Fruit fly (Drosophila melanogaster): ENCODE results near the gene CG17219.

CG17219 gene

dm6 chr2L:3044660-3045504 lies 15.8 kb downstream of the CG17219 start (continued):
- no peak for TF ChIP-seq CG9609 (GFP tag; optimal IDR thresholded peaks at IDR 0.05)
- no peak for TF ChIP-seq CG4424 (GFP tag; optimal IDR thresholded peaks at IDR 0.05)
- TF ChIP-seq dmrt11E (tag; optimal IDR thresholded peaks at IDR 0.05), result no peak
- no peak for TF ChIP-seq hb (GFP tag; IDR thresholded peaks at IDR 0.05; ENCODE audit: partially characterized antibody)
- TF ChIP-seq CG34376 (GFP tag; optimal IDR thresholded peaks at IDR 0.05), result peak; percentile 58
- peak; percentile 81 for TF ChIP-seq grn (GFP tag; optimal IDR thresholded peaks at IDR 0.05)
- TF ChIP-seq Tbp (GFP tag; optimal IDR thresholded peaks at IDR 0.05), result no peak
- no peak for TF ChIP-seq NC2β (GFP tag; optimal IDR thresholded peaks at IDR 0.05)

DNA sequence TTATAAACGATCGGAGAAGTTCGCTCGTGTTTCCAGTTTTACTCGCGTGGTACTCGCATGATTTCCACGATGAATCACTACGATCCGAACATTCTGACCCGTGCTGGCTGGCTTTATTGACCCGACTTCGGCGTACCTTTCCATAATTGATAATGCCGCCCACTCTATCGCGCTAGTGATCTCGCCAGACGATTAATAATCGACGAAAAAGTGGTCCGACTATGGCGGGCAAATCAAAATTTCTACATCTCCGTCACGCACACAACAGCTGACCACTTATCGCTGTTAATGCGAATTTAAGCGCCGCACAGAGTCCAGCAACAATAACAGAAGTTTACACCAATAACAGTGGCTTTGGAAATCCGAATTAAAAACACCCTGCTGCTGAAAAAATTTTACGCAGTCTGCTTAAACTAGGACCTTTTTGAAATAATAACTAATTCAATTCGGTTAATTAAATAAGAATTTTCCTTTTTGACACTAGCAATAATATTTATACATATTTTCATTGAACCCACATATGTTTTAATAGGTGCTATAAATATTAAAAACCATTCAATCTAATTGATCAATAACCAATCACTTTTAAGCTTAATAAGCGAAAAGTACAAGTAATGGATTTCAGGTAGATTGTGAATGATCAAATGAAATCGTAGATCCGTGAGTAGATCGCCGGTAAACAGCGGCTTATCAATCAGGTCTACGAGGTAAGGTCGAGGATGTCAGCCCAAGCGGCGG lies 26.8 kb downstream of the CG17219 start:
- TF ChIP-seq CG7786 (GFP tag; optimal IDR thresholded peaks at IDR 0.05), result peak; percentile 41
- peak; percentile 70 for TF ChIP-seq CG30403 (GFP tag; optimal IDR thresholded peaks at IDR 0.05)
- TF ChIP-seq CG18599 (GFP tag; optimal IDR thresholded peaks at IDR 0.05), result peak; percentile 62
- TF ChIP-seq CrebB (tag; optimal IDR thresholded peaks at IDR 0.05), result no peak
- TF ChIP-seq CG9727 (GFP tag; optimal IDR thresholded peaks at IDR 0.05), result peak; percentile 41
- TF ChIP-seq CG11695 (GFP tag; IDR thresholded peaks at IDR 0.05), result peak; percentile 24; the same call in 1 of the 3 replicates
- TF ChIP-seq CG2712 (tag; optimal IDR thresholded peaks at IDR 0.05), result peak; percentile 13
- TF ChIP-seq pan (optimal IDR thresholded peaks at IDR 0.05), result no peak
- peak in 1 of 2 experiments; percentile 57 for TF ChIP-seq pan (GFP tag; optimal IDR thresholded peaks at IDR 0.05 in 1 of 2, IDR thresholded peaks at IDR 0.05 in 1 of 2)
- peak; percentile 24 for TF ChIP-seq CHES-1-like (GFP tag; optimal IDR thresholded peaks at IDR 0.05)
- TF ChIP-seq disco-r (GFP tag; optimal IDR thresholded peaks at IDR 0.05), result no peak
- TF ChIP-seq amos (GFP tag; IDR thresholded peaks at IDR 0.05; ENCODE audit: partially characterized antibody), result peak; percentile 56; the same call in 1 of the 2 replicates
- TF ChIP-seq kay (GFP tag; optimal IDR thresholded peaks at IDR 0.05), result peak; percentile 49
- peak; percentile 15 for TF ChIP-seq fd3F (GFP tag; optimal IDR thresholded peaks at IDR 0.05)
- TF ChIP-seq CG12942 (GFP tag; optimal IDR thresholded peaks at IDR 0.05), result peak; percentile 30
- 0 out of 3 replicates have a peak, but pooled peaks have one; percentile 52 for TF ChIP-seq Opbp (GFP tag; IDR thresholded peaks at IDR 0.05; ENCODE audit: partially characterized antibody)
- TF ChIP-seq CG17361 (GFP tag; IDR thresholded peaks at IDR 0.05), result peak; percentile 84
- peak; percentile 79 for TF ChIP-seq CG7556 (GFP tag; optimal IDR thresholded peaks at IDR 0.05)
- TF ChIP-seq mirr (GFP tag; optimal IDR thresholded peaks at IDR 0.05), result no peak
- peak; percentile 33 for TF ChIP-seq Ssrp (tag; optimal IDR thresholded peaks at IDR 0.05)
- TF ChIP-seq Dek (tag; optimal IDR thresholded peaks at IDR 0.05), result peak; percentile 28
- TF ChIP-seq shn (GFP tag; optimal IDR thresholded peaks at IDR 0.05), result peak; percentile 40
- TF ChIP-seq schlank (tag; optimal IDR thresholded peaks at IDR 0.05), result no peak
- TF ChIP-seq NK7.1 (GFP tag; optimal IDR thresholded peaks at IDR 0.05), result no peak
- peak; percentile 66 for TF ChIP-seq CG3281 (GFP tag; optimal IDR thresholded peaks at IDR 0.05)
- TF ChIP-seq aop (GFP tag; IDR thresholded peaks at IDR 0.05), result no peak
- TF ChIP-seq CG2678 (tag; optimal IDR thresholded peaks at IDR 0.05), result peak; percentile 72
- 0 out of 2 replicates have a peak, but pooled peaks have one; percentile 25 for TF ChIP-seq ara (GFP tag; IDR thresholded peaks at IDR 0.05)
- peak; percentile 57 for TF ChIP-seq CG18476 (GFP tag; optimal IDR thresholded peaks at IDR 0.05)
- TF ChIP-seq E2f2 (GFP tag; IDR thresholded peaks at IDR 0.05), result peak; percentile 80
- no peak for TF ChIP-seq jigr1 (GFP tag; IDR thresholded peaks at IDR 0.05)
- TF ChIP-seq CG5180 (GFP tag; optimal IDR thresholded peaks at IDR 0.05), result no peak
- peak; percentile 67 for TF ChIP-seq slbo (GFP tag; IDR thresholded peaks at IDR 0.05)
- peak; percentile 34 for TF ChIP-seq Sry-δ (GFP tag; optimal IDR thresholded peaks at IDR 0.05)
- peak; percentile 60 for TF ChIP-seq CG18262 (tag; optimal IDR thresholded peaks at IDR 0.05)
- no peak for TF ChIP-seq Sox100B (GFP tag; optimal IDR thresholded peaks at IDR 0.05)
- peak; percentile 45 for TF ChIP-seq phol (tag; optimal IDR thresholded peaks at IDR 0.05)
- TF ChIP-seq Neu2 (GFP tag; optimal IDR thresholded peaks at IDR 0.05; ENCODE audit: borderline replicate concordance), result peak; percentile 45

Measured in whole organism, embryonic.